Worm (Caenorhabditis elegans) whole organism, L3 larva: Measurements from ENCODE around the gene atln-1.

Experiments
- ceh-82 ChIP-seq: fragments of 150-350 bp; optimal IDR thresholded peaks from 2 replicates; lab custom pipeline; 2014; ENCODE audit warnings: missing biosample characterization, missing genetic modification characterization
- elt-3 ChIP-seq, 3 experiments: fragments of 150-350 bp in 1 of 3; sonication (generic microtip) in 2 of 3; optimal IDR thresholded peaks; 2 replicates in 2 of 3; 4 replicates in 1 of 3; lab custom pipeline; 2014 to 2017; ENCODE audit warnings: missing biosample characterization in 3 of 3, missing genetic modification characterization in 3 of 3
- nhr-11 ChIP-seq: fragments of 150-350 bp; optimal IDR thresholded peaks from 2 replicates; lab custom pipeline; 2014; ENCODE audit warnings: missing biosample characterization, missing genetic modification characterization
- nhr-25 ChIP-seq: sonication (generic microtip); optimal IDR thresholded peaks from 2 replicates; lab custom pipeline; 2017; ENCODE audit warnings: missing biosample characterization, missing genetic modification characterization
- nhr-76 ChIP-seq: fragments of 150-350 bp; sonication (generic microtip); optimal IDR thresholded peaks from 5 replicates; lab custom pipeline; 2014; ENCODE audit warnings: missing biosample characterization, missing genetic modification characterization
- nhr-77 ChIP-seq: fragments of 150-350 bp; optimal IDR thresholded peaks from 2 replicates; lab custom pipeline; 2014; ENCODE audit warnings: missing biosample characterization, missing genetic modification characterization
- snpc-4 ChIP-seq: fragments of 150-350 bp; optimal IDR thresholded peaks from 2 replicates; lab custom pipeline; 2014; ENCODE audit warnings: missing biosample characterization, missing genetic modification characterization
- unc-62 ChIP-seq: fragments of 150-350 bp; sonication (generic microtip); optimal IDR thresholded peaks from 4 replicates; lab custom pipeline; 2014; ENCODE audit warnings: missing biosample characterization, missing genetic modification reagents, missing genetic modification characterization
- ztf-11 ChIP-seq: fragments of 150-350 bp; optimal IDR thresholded peaks from 2 replicates; lab custom pipeline; 2014; ENCODE audit warnings: missing biosample characterization, missing genetic modification characterization

DNA sequence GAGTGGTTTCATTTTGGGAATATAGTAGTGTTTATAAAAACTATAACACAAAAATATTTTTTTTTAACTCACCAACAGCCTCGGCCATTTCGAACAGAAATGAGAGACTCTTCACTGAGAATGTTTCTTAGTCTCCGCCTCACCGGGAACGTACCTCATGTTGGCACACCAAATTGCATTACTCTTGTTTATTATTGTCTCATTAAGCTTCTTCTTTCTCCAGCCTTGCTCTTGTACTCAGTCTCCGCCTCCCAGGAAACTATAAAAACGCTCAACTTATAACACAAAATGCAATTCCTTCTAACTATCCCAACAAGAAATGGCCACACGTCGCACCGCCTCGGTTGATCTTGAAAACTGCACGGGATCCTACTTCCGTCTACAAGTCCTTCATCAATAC, 44.1 kb downstream of the atln-1 start, which contains the start of the genes Y54G2A.48 and pudl-1:
- TF ChIP-seq ceh-82 (no peak), nhr-76 (no peak), nhr-11 (tag; lab: Kevin White, UChicago) (no peak), ztf-11 (no peak), nhr-77 (tag; lab: Kevin White, UChicago) (no peak), snpc-4 (tag; lab: Kevin White, UChicago) (no peak), elt-3 (tag; optimal IDR thresholded peaks at IDR 0.05; lab: Kevin White, UChicago) (no peak), unc-62 (no peak), nhr-25 (no peak)
